Fruit fly (Drosophila melanogaster): Measurements from ENCODE around the gene Cog8.

Gene Cog8

dm6 chr2L:11522676-11523075 lies 23.9 kb upstream of the Cog8 start, which contains the start of gene CG43153:
Gene CG43153, minus strand, starts transcription at chr2L:11522776.
- TF ChIP-seq btn (GFP tag; optimal IDR thresholded peaks at IDR 0.05) (no peak), CG17359 (tag; optimal IDR thresholded peaks at IDR 0.05) (no peak), slp2 (GFP tag; optimal IDR thresholded peaks at IDR 0.05) (no peak), tna (GFP tag; IDR thresholded peaks at IDR 0.05; ENCODE audit: partially characterized antibody) (no peak), Awh (GFP tag; IDR thresholded peaks at IDR 0.05) (no peak), HHEX (GFP tag; optimal IDR thresholded peaks at IDR 0.05) (no peak), CG6683 (GFP tag; optimal IDR thresholded peaks at IDR 0.05) (no peak), CG12236 (GFP tag; optimal IDR thresholded peaks at IDR 0.05) (no peak), tup (GFP tag; optimal IDR thresholded peaks at IDR 0.05) (no peak), esg (GFP tag; conservative IDR thresholded peaks at IDR 0.05) (no peak), HLH54F (GFP tag; optimal IDR thresholded peaks at IDR 0.05) (no peak), klu (GFP tag; IDR thresholded peaks at IDR 0.05) (no peak)

- TF ChIP-seq CG4707 (GFP tag; optimal IDR thresholded peaks at IDR 0.05) = no peak
- no peak for TF ChIP-seq CG10979 (tag; optimal IDR thresholded peaks at IDR 0.05)
- TF ChIP-seq jumu (GFP tag; optimal IDR thresholded peaks at IDR 0.05) = no peak
Measured at dm6 chr2L:11521185-11521584, 22.4 kb upstream of the Cog8 start, which contains the start of gene CG14930. Gene CG14930, minus strand, starts transcription at chr2L:11521285.

- TF ChIP-seq CG11504 (tag; optimal IDR thresholded peaks at IDR 0.05) (no peak), dm (GFP tag; optimal IDR thresholded peaks at IDR 0.05) (no peak), crc (GFP tag; optimal IDR thresholded peaks at IDR 0.05) (no peak), MTF-1 (GFP tag; optimal IDR thresholded peaks at IDR 0.05; ENCODE audit: borderline replicate concordance) (no peak), Bteb2 (GFP tag; optimal IDR thresholded peaks at IDR 0.05) (no peak), org-1 (GFP tag; optimal IDR thresholded peaks at IDR 0.05) (no peak), odd (GFP tag; optimal IDR thresholded peaks at IDR 0.05) (no peak), oc (tag; optimal IDR thresholded peaks at IDR 0.05) (no peak), kah (GFP tag; optimal IDR thresholded peaks at IDR 0.05) (no peak), Fer3 (tag; optimal IDR thresholded peaks at IDR 0.05) (no peak), sens-2 (GFP tag; IDR thresholded peaks at IDR 0.05) (no peak), NC2β (GFP tag; optimal IDR thresholded peaks at IDR 0.05) (no peak), yki (optimal IDR thresholded peaks at IDR 0.05) (no peak), Gsc (GFP tag; IDR thresholded peaks at IDR 0.05) (no peak), psq (GFP tag; optimal IDR thresholded peaks at IDR 0.05) (no peak), gce (GFP tag; IDR thresholded peaks at IDR 0.05) (no peak), Hr3 (GFP tag; optimal IDR thresholded peaks at IDR 0.05) (no peak), crp (GFP tag; optimal IDR thresholded peaks at IDR 0.05) (no peak), zfh1 (GFP tag; IDR thresholded peaks at IDR 0.05) (no peak)
Measured at dm6 chr2L:11519532-11519931, 20.8 kb upstream of the Cog8 start, which contains the start of gene CG14929. Gene CG14929, plus strand, starts transcription at chr2L:11519832.

DNA sequence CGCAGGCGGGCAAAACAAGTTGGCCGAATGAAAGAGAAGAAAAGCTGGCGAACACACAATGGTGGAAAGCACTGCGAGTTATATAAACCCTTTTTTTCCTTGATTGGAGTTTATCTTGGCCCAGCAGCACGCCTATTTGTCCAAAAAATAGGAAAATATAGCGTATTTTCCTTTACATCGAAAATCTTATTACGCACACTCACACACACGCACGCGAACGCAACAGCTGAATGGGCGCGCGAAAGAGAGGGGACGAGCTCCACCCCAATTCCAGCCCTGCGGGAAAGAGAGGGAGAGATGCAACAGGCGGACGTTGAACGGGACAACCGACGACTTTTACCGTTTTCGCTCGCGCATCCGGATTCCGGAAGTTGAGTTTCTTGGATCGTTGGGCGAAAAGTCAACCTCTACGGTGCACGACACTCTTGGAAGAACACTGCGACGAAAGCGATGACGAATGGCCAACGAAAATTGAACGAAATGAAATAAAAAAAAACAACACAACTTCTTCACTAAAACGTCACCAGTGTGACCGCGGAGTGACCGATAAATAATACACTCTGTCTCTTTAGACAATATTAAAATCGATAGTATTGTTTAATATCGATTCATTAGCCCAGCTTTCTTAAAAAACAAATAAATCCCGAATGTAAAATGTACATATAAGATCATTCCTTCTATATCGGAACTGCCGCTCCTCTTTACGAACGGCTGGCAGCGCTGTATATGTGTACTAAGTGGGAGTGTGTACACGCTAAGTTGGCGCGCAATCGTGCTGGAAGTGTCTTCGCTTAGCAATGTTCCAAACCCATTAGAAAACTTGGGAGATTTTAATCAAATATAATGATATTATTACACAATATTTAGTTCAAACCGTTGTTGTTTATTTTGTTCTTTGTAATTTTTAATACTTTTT lies 18.0 kb upstream of the Cog8 start, which contains the start of the genes Dlg5 and CG4970:
Gene Dlg5, minus strand, starts transcription at position 556 of the 916 bp plus-strand sequence.
Gene CG4970, plus strand, starts transcription at position 866 of the 916 bp plus-strand sequence.
- TF ChIP-seq zfh1 (GFP tag; IDR thresholded peaks at IDR 0.05) = 0 out of 3 replicates have a peak, but pooled peaks have one; percentile 24
- TF ChIP-seq CG14667 (GFP tag; IDR thresholded peaks at IDR 0.05) = no peak
- no peak for TF ChIP-seq otp (GFP tag; IDR thresholded peaks at IDR 0.05)
- TF ChIP-seq CG9215 (GFP tag; IDR thresholded peaks at IDR 0.05) = no peak
- TF ChIP-seq TFAM (GFP tag; optimal IDR thresholded peaks at IDR 0.05) = no peak
- TF ChIP-seq zen (tag; optimal IDR thresholded peaks at IDR 0.05) = peak; percentile 27
- no peak for TF ChIP-seq GATAe (GFP tag; conservative IDR thresholded peaks at IDR 0.05)
- no peak for TF ChIP-seq Atf3 (GFP tag; optimal IDR thresholded peaks at IDR 0.05)
- TF ChIP-seq MBD-R2 (GFP tag; IDR thresholded peaks at IDR 0.05) = no peak; the same call in 1 of the 2 replicates
- TF ChIP-seq CG10147 (GFP tag; optimal IDR thresholded peaks at IDR 0.05) = peak; percentile 2
- TF ChIP-seq repo (GFP tag; optimal IDR thresholded peaks at IDR 0.05) = no peak
- no peak for TF ChIP-seq gsb (GFP tag; IDR thresholded peaks at IDR 0.05)
- TF ChIP-seq E2f2 (GFP tag; IDR thresholded peaks at IDR 0.05) = peak; percentile 77
- TF ChIP-seq Poxn (GFP tag; IDR thresholded peaks at IDR 0.05) = no peak
- no peak for TF ChIP-seq slp2 (GFP tag; optimal IDR thresholded peaks at IDR 0.05)
